Worm (Caenorhabditis elegans): Measurements from ENCODE around the gene F54F2.14.
A peak's percentile ranks its signal among the peaks of the same experiment; 100 is the strongest.

Gene F54F2.14

DNA sequence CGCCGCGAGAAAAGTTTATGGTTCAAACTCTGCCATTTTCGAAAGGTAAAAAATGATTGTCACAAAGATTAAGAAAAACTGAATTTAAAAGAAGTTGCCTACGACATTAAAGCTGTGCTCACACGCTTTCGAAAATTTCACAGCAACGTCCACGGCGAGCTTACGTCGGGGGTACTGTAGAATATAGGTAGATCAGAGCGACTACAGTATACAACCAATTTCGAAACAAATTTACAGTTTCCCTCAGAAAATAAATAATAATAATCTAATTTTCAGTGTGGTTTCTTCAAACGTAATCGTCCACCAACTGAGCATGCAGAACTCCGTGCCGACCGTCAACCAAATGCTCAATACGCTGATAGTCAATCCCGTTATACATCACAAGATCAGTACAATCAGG, 33.2 kb downstream of the F54F2.14 start:
- no peak for TF ChIP-seq pes-1 (GFP tag; IDR thresholded peaks at IDR 0.05)
- TF ChIP-seq B0310.2 (tag; optimal IDR thresholded peaks at IDR 0.05), result no peak
- no peak for TF ChIP-seq ceh-36 (tag; optimal IDR thresholded peaks at IDR 0.05)
- no peak for TF ChIP-seq hmbx-1 (tag; optimal IDR thresholded peaks at IDR 0.05)
- no peak for TF ChIP-seq tra-4 (tag; optimal IDR thresholded peaks at IDR 0.05)
- TF ChIP-seq ama-1 (optimal IDR thresholded peaks at IDR 0.05), result no peak
- no peak for TF ChIP-seq ets-7 (tag; optimal IDR thresholded peaks at IDR 0.05)
- no peak for TF ChIP-seq scrt-1 (GFP tag; IDR thresholded peaks at IDR 0.05)
- TF ChIP-seq sea-1 (GFP tag; conservative IDR thresholded peaks at IDR 0.05), result no peak
- TF ChIP-seq aly-1 (tag; optimal IDR thresholded peaks at IDR 0.05), result no peak

- TF ChIP-seq F13C5.2 (tag; optimal IDR thresholded peaks at IDR 0.05) (no peak), pes-1 (GFP tag; IDR thresholded peaks at IDR 0.05) (no peak), sea-1 (GFP tag; conservative IDR thresholded peaks at IDR 0.05) (no peak), hnd-1 (tag; optimal IDR thresholded peaks at IDR 0.05) (no peak), flt-1 (GFP tag; IDR thresholded peaks at IDR 0.05) (no peak), tra-4 (tag; optimal IDR thresholded peaks at IDR 0.05) (no peak)
Observed at ce11 chrIII:8827128-8827527, 35.8 kb downstream of the F54F2.14 start, which contains the start of gene F54F2.9. F54F2.9 (minus strand) TSS chrIII:8827228.

DNA sequence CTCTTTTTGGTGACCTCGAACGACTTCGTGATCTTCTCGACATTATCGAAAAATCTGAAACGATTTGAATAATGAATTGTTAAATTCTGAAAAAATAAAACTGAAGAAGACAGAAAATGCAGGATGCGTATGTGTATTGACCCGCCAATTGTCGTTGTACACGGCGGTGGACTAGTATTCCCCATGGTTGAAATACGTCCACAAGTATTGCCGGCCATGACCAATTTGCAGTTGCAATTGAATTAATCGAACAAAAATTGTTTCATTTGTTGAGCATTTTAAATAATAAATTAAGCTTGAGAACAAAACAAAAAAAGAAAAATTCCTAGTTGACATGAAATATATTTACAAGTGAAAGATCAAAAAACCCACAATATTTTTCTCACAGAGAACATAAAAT, 37.9 kb downstream of the F54F2.14 start, which contains the start of gene F44E2.3:
TSS of gene F44E2.3 (minus strand) at position 61 of the 400 bp plus-strand sequence.
- TF ChIP-seq aly-1 (tag; optimal IDR thresholded peaks at IDR 0.05) (no peak), ama-1 (optimal IDR thresholded peaks at IDR 0.05) (no peak), tbx-11 (GFP tag; IDR thresholded peaks at IDR 0.05) (no peak), F13C5.2 (tag; optimal IDR thresholded peaks at IDR 0.05) (no peak), B0310.2 (tag; optimal IDR thresholded peaks at IDR 0.05) (no peak), flt-1 (GFP tag; IDR thresholded peaks at IDR 0.05) (no peak), tbx-37 (GFP tag; conservative IDR thresholded peaks at IDR 0.05) (no peak), scrt-1 (GFP tag; IDR thresholded peaks at IDR 0.05) (no peak), hnd-1 (tag; optimal IDR thresholded peaks at IDR 0.05) (no peak)

DNA sequence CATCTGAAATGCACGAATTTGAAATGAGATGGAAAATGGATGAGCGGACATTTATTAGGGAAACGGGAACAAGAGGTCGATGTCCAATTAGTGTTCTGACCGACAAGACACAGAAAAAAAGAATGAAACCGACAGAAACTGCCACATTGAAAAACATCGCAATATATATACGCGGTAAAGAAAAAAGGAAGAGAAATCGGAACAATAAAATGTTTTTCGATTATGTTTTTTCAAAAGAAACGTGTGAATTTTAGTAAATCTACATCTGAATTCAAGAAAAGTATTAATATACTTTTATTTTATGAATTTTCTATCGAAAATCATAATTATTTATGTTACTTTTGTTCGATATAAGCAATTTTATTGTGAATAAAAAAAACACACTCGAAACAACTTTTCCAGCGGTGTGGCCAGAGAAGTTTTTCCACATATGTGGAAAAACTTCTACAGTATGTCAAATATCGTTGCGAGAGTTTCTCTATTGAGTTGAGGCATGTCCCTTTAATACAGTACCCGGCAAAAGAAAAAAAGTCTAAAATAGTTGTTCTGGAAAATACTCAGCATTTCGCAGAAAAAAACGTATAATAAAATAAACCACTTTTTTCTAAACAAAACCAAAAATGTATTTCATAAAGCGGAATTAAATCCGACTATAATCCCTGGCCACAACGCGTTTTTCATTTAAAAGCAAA, 39.9 kb downstream of the F54F2.14 start, which contains the start of gene F44E2.10:
TSS of gene F44E2.10 (minus strand) at position 51 of the 692 bp plus-strand sequence.
- no peak for TF ChIP-seq hmbx-1 (tag; optimal IDR thresholded peaks at IDR 0.05)
- no peak for TF ChIP-seq ets-7 (tag; optimal IDR thresholded peaks at IDR 0.05)
- TF ChIP-seq sea-1 (GFP tag; conservative IDR thresholded peaks at IDR 0.05), result no peak
- TF ChIP-seq ceh-13 (GFP tag; optimal IDR thresholded peaks at IDR 0.05), result no peak
- no peak for TF ChIP-seq scrt-1 (GFP tag; IDR thresholded peaks at IDR 0.05)
- TF ChIP-seq tbx-37 (GFP tag; conservative IDR thresholded peaks at IDR 0.05), result no peak
- TF ChIP-seq pes-1 (GFP tag; IDR thresholded peaks at IDR 0.05), result no peak
- no peak for TF ChIP-seq tbx-11 (GFP tag; IDR thresholded peaks at IDR 0.05)
- TF ChIP-seq hnd-1 (tag; optimal IDR thresholded peaks at IDR 0.05), result no peak
- TF ChIP-seq flt-1 (GFP tag; IDR thresholded peaks at IDR 0.05), result no peak
- TF ChIP-seq B0310.2 (tag; optimal IDR thresholded peaks at IDR 0.05), result no peak
- no peak for TF ChIP-seq F13C5.2 (tag; optimal IDR thresholded peaks at IDR 0.05)
- no peak for TF ChIP-seq ceh-36 (tag; optimal IDR thresholded peaks at IDR 0.05)
- no peak for TF ChIP-seq aly-1 (tag; optimal IDR thresholded peaks at IDR 0.05)
- no peak for TF ChIP-seq hmg-4 (GFP tag; optimal IDR thresholded peaks at IDR 0.05)
- TF ChIP-seq ama-1 (optimal IDR thresholded peaks at IDR 0.05), result no peak

DNA sequence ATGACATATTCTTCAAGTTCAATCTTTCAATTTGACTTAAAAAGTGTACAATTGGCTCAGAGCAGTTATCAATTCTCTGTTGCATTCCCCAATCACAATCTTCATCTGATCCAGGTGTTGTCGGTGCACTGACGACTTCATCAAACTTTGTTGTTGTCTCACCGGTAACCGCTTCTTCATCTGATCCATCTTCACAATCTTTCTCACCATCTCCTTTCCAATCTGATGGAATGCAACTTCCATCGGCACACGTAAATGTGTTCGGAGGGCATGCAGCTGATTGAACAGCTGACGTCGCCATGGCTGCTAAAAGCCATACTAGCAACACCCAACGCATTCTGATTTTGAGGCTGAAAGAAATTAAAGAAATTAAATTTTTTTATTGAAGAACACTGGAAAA, 46.7 kb downstream of the F54F2.14 start, which contains the start of gene F44E2.4:
TSS of gene F44E2.4 (minus strand) at position 350 of the 400 bp plus-strand sequence.
- TF ChIP-seq hmg-4 (GFP tag; optimal IDR thresholded peaks at IDR 0.05), result no peak
- TF ChIP-seq hmbx-1 (tag; optimal IDR thresholded peaks at IDR 0.05), result no peak
- TF ChIP-seq B0310.2 (tag; optimal IDR thresholded peaks at IDR 0.05), result no peak
- no peak for TF ChIP-seq ets-7 (tag; optimal IDR thresholded peaks at IDR 0.05)
- TF ChIP-seq scrt-1 (GFP tag; IDR thresholded peaks at IDR 0.05), result no peak
- no peak for TF ChIP-seq tbx-37 (GFP tag; conservative IDR thresholded peaks at IDR 0.05)
- TF ChIP-seq F13C5.2 (tag; optimal IDR thresholded peaks at IDR 0.05), result no peak
- TF ChIP-seq sea-1 (GFP tag; conservative IDR thresholded peaks at IDR 0.05), result no peak
- TF ChIP-seq flt-1 (GFP tag; IDR thresholded peaks at IDR 0.05), result no peak
- no peak for TF ChIP-seq aly-1 (tag; optimal IDR thresholded peaks at IDR 0.05)
- TF ChIP-seq pes-1 (GFP tag; IDR thresholded peaks at IDR 0.05), result no peak
- no peak for TF ChIP-seq tra-4 (tag; optimal IDR thresholded peaks at IDR 0.05)
- no peak for TF ChIP-seq ama-1 (optimal IDR thresholded peaks at IDR 0.05)

- TF ChIP-seq hmg-4 (GFP tag; optimal IDR thresholded peaks at IDR 0.05) (peak; percentile 18), ets-7 (tag; optimal IDR thresholded peaks at IDR 0.05) (no peak)
Observed at ce11 chrIII:8839813-8840212, 48.5 kb downstream of the F54F2.14 start.

Data from whole organism, early embryonic.